Worm (Caenorhabditis elegans) whole organism, midembryonic: ENCODE measurements around the gene srsx-35.

Source experiments
- T22C8.4 ChIP-seq: fragments of 200-800 bp; sonication (Bioruptor generic); IDR thresholded peaks from 2 replicates; pipeline ENCODE4 v1.3.6; 2022; ENCODE audit warnings: missing genetic modification characterization, missing compliant biosample characterization
- cog-1 ChIP-seq: sonication (generic microtip); optimal IDR thresholded peaks from 2 replicates; lab custom pipeline; 2016; ENCODE audit warnings: missing genetic modification characterization, missing compliant biosample characterization
- flt-1 ChIP-seq: fragments of 200-800 bp; sonication (Bioruptor generic); IDR thresholded peaks from 2 replicates; pipeline ENCODE4 v1.3.6; 2022; ENCODE audit warnings: missing genetic modification characterization, missing compliant biosample characterization
- klf-2 ChIP-seq: fragments of 200-800 bp; sonication (Bioruptor generic); conservative IDR thresholded peaks from 2 replicates; pipeline ENCODE4 v1.3.6; 2022; ENCODE audit warnings: missing genetic modification reagents, missing genetic modification characterization, missing compliant biosample characterization
- med-1 ChIP-seq: sonication (generic microtip); optimal IDR thresholded peaks from 2 replicates; lab custom pipeline; 2017; ENCODE audit warnings: missing genetic modification characterization, mild to moderate bottlenecking, missing compliant biosample characterization, antibody characterized with exemption, missing genetic modification reagents; ENCODE audit not compliant: insufficient read depth
- ref-1 ChIP-seq: fragments of 200-800 bp; sonication (Bioruptor generic); conservative IDR thresholded peaks from 2 replicates; pipeline ENCODE4 v1.3.6; 2022; ENCODE audit warnings: missing genetic modification reagents, missing genetic modification characterization, missing compliant biosample characterization
- tab-1 ChIP-seq: fragments of 200-800 bp; sonication (Bioruptor generic); IDR thresholded peaks from 2 replicates; pipeline ENCODE4 v1.3.6; 2022; ENCODE audit warnings: missing genetic modification characterization, missing compliant biosample characterization
- ztf-23 ChIP-seq: fragments of 200-800 bp; sonication (Bioruptor generic); IDR thresholded peaks from 2 replicates; pipeline ENCODE4 v1.3.6; 2022; ENCODE audit warnings: missing genetic modification reagents, missing genetic modification characterization, missing compliant biosample characterization
- ztf-29 ChIP-seq: fragments of 200-800 bp; sonication (Bioruptor generic); IDR thresholded peaks from 2 replicates; pipeline ENCODE4 v1.3.6; 2022; ENCODE audit warnings: missing genetic modification reagents, missing genetic modification characterization, missing compliant biosample characterization

The srsx-35 gene

ce11 chrV:20680189-20680588 lies 1.0 kb upstream of the srsx-35 start:
- TF ChIP-seq ztf-29 (GFP tag; lab: Robert Waterston, UW) = no peak
- TF ChIP-seq med-1 (GFP tag; lab: Kevin White, UChicago) = no peak
- TF ChIP-seq flt-1 (GFP tag; lab: Robert Waterston, UW) = no peak
- TF ChIP-seq ref-1 (GFP tag; lab: Robert Waterston, UW) = no peak
- no peak for TF ChIP-seq tab-1 (GFP tag; lab: Robert Waterston, UW)
- TF ChIP-seq cog-1 = no peak
- TF ChIP-seq klf-2 (GFP tag; lab: Robert Waterston, UW) = no peak
- no peak for TF ChIP-seq ztf-23 (GFP tag; lab: Robert Waterston, UW)
- TF ChIP-seq T22C8.4 = no peak

DNA sequence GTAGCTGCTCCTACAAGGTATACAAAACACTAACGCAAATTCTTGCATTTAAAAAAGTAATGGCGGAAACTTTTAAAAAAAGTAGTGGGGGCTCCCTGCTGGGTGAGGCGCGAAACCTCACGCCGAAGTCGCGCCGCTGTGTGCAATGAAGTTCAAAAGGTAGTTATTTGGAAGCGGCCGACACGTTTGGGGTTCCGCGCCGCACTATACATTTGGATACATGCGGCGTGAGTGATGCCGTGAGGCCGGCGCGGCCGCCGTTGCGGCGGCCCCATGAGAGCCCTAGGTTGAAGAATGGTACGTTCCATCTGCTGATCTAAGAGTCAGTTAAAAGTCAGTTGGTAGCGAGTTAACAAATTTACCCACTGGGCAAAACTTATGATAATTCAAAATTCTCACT lies 604 bp downstream of the srsx-35 start:
- TF ChIP-seq ztf-23 (GFP tag; lab: Robert Waterston, UW) = no peak
- no peak for TF ChIP-seq ref-1 (GFP tag; lab: Robert Waterston, UW)
- no peak for TF ChIP-seq T22C8.4
- TF ChIP-seq cog-1 = no peak
- no peak for TF ChIP-seq flt-1 (GFP tag; lab: Robert Waterston, UW)
- TF ChIP-seq ztf-29 (GFP tag; lab: Robert Waterston, UW) = no peak
- TF ChIP-seq klf-2 (GFP tag; lab: Robert Waterston, UW) = no peak
- no peak for TF ChIP-seq tab-1 (GFP tag; lab: Robert Waterston, UW)

- no peak for TF ChIP-seq flt-1 (GFP tag; lab: Robert Waterston, UW)
- TF ChIP-seq med-1 (GFP tag; lab: Kevin White, UChicago) = no peak
- TF ChIP-seq cog-1 = no peak
- TF ChIP-seq ref-1 (GFP tag; lab: Robert Waterston, UW) = no peak
- TF ChIP-seq klf-2 (GFP tag; lab: Robert Waterston, UW) = no peak
- no peak for TF ChIP-seq ztf-29 (GFP tag; lab: Robert Waterston, UW)
- TF ChIP-seq T22C8.4 = no peak
- no peak for TF ChIP-seq tab-1 (GFP tag; lab: Robert Waterston, UW)
- TF ChIP-seq ztf-23 (GFP tag; lab: Robert Waterston, UW) = no peak
Observed at ce11 chrV:20682309-20682708, 1.1 kb downstream of the srsx-35 start.

- TF ChIP-seq T22C8.4 (no peak), ztf-23 (GFP tag; lab: Robert Waterston, UW) (no peak), cog-1 (no peak), ref-1 (GFP tag; lab: Robert Waterston, UW) (no peak), ztf-29 (GFP tag; lab: Robert Waterston, UW) (no peak)
Observed at ce11 chrV:20685383-20685782, 4.2 kb downstream of the srsx-35 start, which contains the start of gene klf-2. Gene klf-2 (plus strand): TSS chrV:20685683.

DNA sequence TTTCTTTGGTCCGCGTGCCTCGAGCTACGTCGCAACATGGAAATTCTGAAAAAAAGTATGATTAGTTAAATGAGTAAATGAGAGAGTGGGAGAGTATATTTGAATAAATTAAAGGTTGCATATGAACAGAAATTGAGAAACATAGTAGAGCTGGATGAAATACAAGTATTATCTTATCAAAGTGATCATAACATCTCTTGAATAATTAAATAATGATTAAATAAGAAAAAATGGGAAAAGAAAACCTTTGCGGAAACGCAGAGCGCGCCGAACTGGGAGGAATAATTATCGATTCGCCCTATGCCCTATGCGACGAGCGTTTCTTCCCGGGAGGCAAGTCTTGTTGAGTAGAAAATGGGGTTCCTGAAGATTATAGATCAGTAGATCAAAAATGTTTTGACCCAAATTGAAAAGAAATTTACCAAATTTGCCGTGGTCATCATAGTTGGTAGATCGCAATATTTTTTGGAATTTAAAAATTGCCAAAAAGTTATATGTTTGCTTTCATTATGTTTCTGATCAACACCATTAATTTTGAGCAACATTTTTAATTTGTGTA lies 8.3 kb downstream of the srsx-35 start, which contains the start of gene F53F8.3:
Gene F53F8.3, minus strand, starts transcription at position 51 of the 559 bp plus-strand sequence.
- TF ChIP-seq med-1 (GFP tag; lab: Kevin White, UChicago) = no peak
- TF ChIP-seq flt-1 (GFP tag; lab: Robert Waterston, UW) = no peak
- TF ChIP-seq T22C8.4 = 0 out of 2 replicates have a peak, but pooled peaks have one; percentile 26
- TF ChIP-seq ztf-29 (GFP tag; lab: Robert Waterston, UW) = no peak
- TF ChIP-seq ref-1 (GFP tag; lab: Robert Waterston, UW) = no peak

DNA sequence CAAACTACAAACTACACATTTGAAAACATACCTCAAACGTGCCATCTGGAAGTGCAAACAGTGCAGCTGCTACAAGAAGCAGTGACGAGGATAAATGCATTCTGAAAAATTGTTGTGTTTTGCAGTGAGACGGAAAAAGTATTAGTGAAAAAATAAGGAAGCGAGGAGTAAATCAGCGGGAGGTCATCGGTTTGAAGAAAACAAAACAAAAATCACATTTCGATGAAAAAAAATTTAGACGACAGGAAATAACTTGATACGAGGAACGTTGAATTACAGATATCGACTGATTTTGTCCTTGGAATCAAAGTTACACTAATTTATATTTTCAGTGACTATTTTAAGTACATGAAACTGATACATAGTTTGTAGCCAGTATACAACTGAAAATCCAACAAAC lies 10.4 kb downstream of the srsx-35 start, which contains the start of gene F53F8.4:
Gene F53F8.4, minus strand, starts transcription at position 101 of the 400 bp plus-strand sequence.
- TF ChIP-seq klf-2 (GFP tag; lab: Robert Waterston, UW) (no peak), tab-1 (GFP tag; lab: Robert Waterston, UW) (no peak), ref-1 (GFP tag; lab: Robert Waterston, UW) (no peak), T22C8.4 (no peak), flt-1 (GFP tag; lab: Robert Waterston, UW) (no peak), ztf-29 (GFP tag; lab: Robert Waterston, UW) (no peak), ztf-23 (GFP tag; lab: Robert Waterston, UW) (no peak), cog-1 (no peak), med-1 (GFP tag; lab: Kevin White, UChicago) (no peak)

- no peak for TF ChIP-seq ztf-29 (GFP tag; lab: Robert Waterston, UW)
- no peak for TF ChIP-seq T22C8.4
- no peak for TF ChIP-seq ztf-23 (GFP tag; lab: Robert Waterston, UW)
- TF ChIP-seq tab-1 (GFP tag; lab: Robert Waterston, UW) = no peak
- TF ChIP-seq flt-1 (GFP tag; lab: Robert Waterston, UW) = no peak
- no peak for TF ChIP-seq ref-1 (GFP tag; lab: Robert Waterston, UW)
Observed at ce11 chrV:20692903-20693302, 11.7 kb downstream of the srsx-35 start.

DNA sequence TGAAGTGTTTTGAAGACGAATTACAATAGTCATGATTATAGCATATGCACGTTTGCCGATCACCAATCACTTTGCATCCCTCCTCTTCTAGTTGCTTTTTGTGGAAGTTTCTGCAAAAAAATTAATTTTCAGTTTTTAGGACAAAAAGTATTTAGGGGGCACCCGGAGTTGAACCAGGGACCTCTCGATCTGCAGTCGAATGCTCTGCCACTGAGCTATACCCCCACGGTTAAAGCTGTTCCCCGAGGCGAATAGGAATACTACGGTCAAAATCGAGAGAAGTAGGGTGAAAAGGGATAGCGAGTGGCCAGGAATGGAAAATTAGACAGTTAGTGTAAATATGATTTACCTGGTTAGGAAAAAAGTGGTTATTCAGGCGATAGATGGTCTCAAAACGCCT lies 12.7 kb downstream of the srsx-35 start:
- 0 out of 2 replicates have a peak, but pooled peaks have one; percentile 37 for TF ChIP-seq ztf-29 (GFP tag; lab: Robert Waterston, UW)
- TF ChIP-seq T22C8.4 = peak; percentile 60
- no peak for TF ChIP-seq cog-1
- TF ChIP-seq flt-1 (GFP tag; lab: Robert Waterston, UW) = peak; percentile 86
- peak; percentile 46 for TF ChIP-seq med-1 (GFP tag; lab: Kevin White, UChicago)
- peak; percentile 71 for TF ChIP-seq klf-2 (GFP tag; lab: Robert Waterston, UW)
- 0 out of 2 replicates have a peak, but pooled peaks have one; percentile 68 for TF ChIP-seq ztf-23 (GFP tag; lab: Robert Waterston, UW)
- TF ChIP-seq tab-1 (GFP tag; lab: Robert Waterston, UW) = peak; percentile 80
- peak; percentile 42; the same call in 1 of the 2 replicates for TF ChIP-seq ref-1 (GFP tag; lab: Robert Waterston, UW)

ce11 chrV:20698266-20698665 lies 17.0 kb downstream of the srsx-35 start, which contains the start of gene F53F8.7:
Gene F53F8.7 (minus strand): TSS chrV:20698366.
- TF ChIP-seq med-1 (GFP tag; lab: Kevin White, UChicago) = no peak
- TF ChIP-seq klf-2 (GFP tag; lab: Robert Waterston, UW) = no peak
- no peak for TF ChIP-seq ztf-23 (GFP tag; lab: Robert Waterston, UW)
- no peak for TF ChIP-seq flt-1 (GFP tag; lab: Robert Waterston, UW)
- TF ChIP-seq T22C8.4 = no peak
- TF ChIP-seq tab-1 (GFP tag; lab: Robert Waterston, UW) = no peak
- TF ChIP-seq cog-1 = no peak
- TF ChIP-seq ztf-29 (GFP tag; lab: Robert Waterston, UW) = no peak
- no peak for TF ChIP-seq ref-1 (GFP tag; lab: Robert Waterston, UW)
